Fruit fly (Drosophila melanogaster) whole organism, embryonic: Measurements from ENCODE around the gene Rich.

Source experiments
- Abd-B ChIP-seq: fragments of 200-800 bp; sonication (Bioruptor generic); optimal IDR thresholded peaks from 2 replicates; lab custom pipeline; 2018; ENCODE audit warnings: missing biosample characterization, mild to moderate bottlenecking, missing genetic modification characterization, moderate library complexity
- BtbVII ChIP-seq: fragments of 200-800 bp; sonication (Bioruptor generic); optimal IDR thresholded peaks from 3 replicates; lab custom pipeline; 2017; ENCODE audit warnings: missing biosample characterization, mild to moderate bottlenecking, missing genetic modification characterization
- CG10147 ChIP-seq: fragments of 200-800 bp; sonication (Bioruptor generic); optimal IDR thresholded peaks from 2 replicates; lab custom pipeline; 2019; ENCODE audit warnings: missing biosample characterization, mild to moderate bottlenecking, missing genetic modification characterization, moderate library complexity
- CG10366 ChIP-seq: fragments of 200-800 bp; sonication (Bioruptor generic); IDR thresholded peaks from 2 replicates; pipeline ENCODE4 v1.3.6; 2022; ENCODE audit warnings: missing biosample characterization, missing genetic modification characterization
- CG11695 ChIP-seq: fragments of 200-800 bp; sonication (Bioruptor generic); IDR thresholded peaks from 3 replicates; pipeline ENCODE4 v1.3.6; 2022; ENCODE audit warnings: missing biosample characterization, missing genetic modification characterization
- CG12104 ChIP-seq: fragments of 200-800 bp; sonication (Bioruptor generic); optimal IDR thresholded peaks from 3 replicates; lab custom pipeline; 2016; ENCODE audit warnings: missing biosample characterization, missing genetic modification characterization
- CG13296 ChIP-seq: fragments of 200-800 bp; sonication (Bioruptor generic); optimal IDR thresholded peaks from 3 replicates; lab custom pipeline; 2018; ENCODE audit warnings: missing biosample characterization, mild to moderate bottlenecking, missing genetic modification characterization
- CG14965 ChIP-seq: fragments of 200-800 bp; sonication (Bioruptor generic); optimal IDR thresholded peaks from 2 replicates; lab custom pipeline; 2016; ENCODE audit warnings: missing biosample characterization, missing genetic modification characterization, borderline replicate concordance
- CG1602 ChIP-seq: fragments of 200-800 bp; sonication (Bioruptor generic); optimal IDR thresholded peaks from 3 replicates; lab custom pipeline; 2016; ENCODE audit warnings: missing biosample characterization, missing genetic modification characterization
- CG17361 ChIP-seq: fragments of 200-800 bp; sonication (Bioruptor generic); IDR thresholded peaks from 3 replicates; pipeline ENCODE4 v1.3.6; 2022; ENCODE audit warnings: missing biosample characterization, missing genetic modification characterization
- CG1832 ChIP-seq: fragments of 200-800 bp; sonication (Bioruptor generic); optimal IDR thresholded peaks from 2 replicates; lab custom pipeline; 2017; ENCODE audit warnings: missing biosample characterization, mild to moderate bottlenecking, missing genetic modification characterization, inconsistent platforms
- CG30403 ChIP-seq: fragments of 200-800 bp; sonication (Bioruptor generic); optimal IDR thresholded peaks from 3 replicates; lab custom pipeline; 2016; ENCODE audit warnings: missing biosample characterization, missing genetic modification characterization
- CG3726 ChIP-seq: fragments of 200-800 bp; sonication (Bioruptor generic); IDR thresholded peaks from 3 replicates; pipeline ENCODE4, ENCODE4 v1.3.6; 2022; ENCODE audit warnings: missing biosample characterization, missing genetic modification characterization
- CG5245 ChIP-seq: fragments of 200-800 bp; sonication (Bioruptor generic); optimal IDR thresholded peaks from 3 replicates; lab custom pipeline; 2016; ENCODE audit warnings: missing biosample characterization, missing genetic modification characterization
- CG8089 ChIP-seq: fragments of 200-800 bp; sonication (Bioruptor generic); optimal IDR thresholded peaks from 3 replicates; lab custom pipeline; 2016; ENCODE audit warnings: missing biosample characterization, missing genetic modification characterization
- D19A ChIP-seq: fragments of 200-800 bp; optimal IDR thresholded peaks from 3 replicates; lab custom pipeline; 2019; ENCODE audit warnings: missing biosample characterization, mild to moderate bottlenecking, missing genetic modification characterization, moderate library complexity
- Doc2 ChIP-seq: fragments of 200-800 bp; sonication (Bioruptor generic); IDR thresholded peaks from 2 replicates; pipeline ENCODE4 v1.3.6; 2022; ENCODE audit warnings: missing biosample characterization, missing genetic modification characterization
- Doc3 ChIP-seq: fragments of 200-800 bp; sonication (Bioruptor generic); IDR thresholded peaks from 3 replicates; pipeline ENCODE4 v1.3.6; 2022; ENCODE audit warnings: missing biosample characterization, missing genetic modification characterization; ENCODE audit not compliant: partially characterized antibody
- Elba2 ChIP-seq: fragments of 200-800 bp; sonication (Bioruptor generic); optimal IDR thresholded peaks from 3 replicates; lab custom pipeline; 2016; ENCODE audit warnings: missing biosample characterization, missing genetic modification characterization
- GATAe ChIP-seq: fragments of 200-800 bp; sonication (Bioruptor generic); conservative IDR thresholded peaks from 2 replicates; pipeline ENCODE4 v1.3.6; 2022; ENCODE audit warnings: missing biosample characterization, missing genetic modification characterization
- HHEX ChIP-seq: fragments of 200-800 bp; sonication (Bioruptor generic); optimal IDR thresholded peaks from 3 replicates; lab custom pipeline; 2017; ENCODE audit warnings: missing biosample characterization, mild to moderate bottlenecking, missing genetic modification characterization, missing genetic modification reagents
- Hmr ChIP-seq: fragments of 200-800 bp; sonication (Bioruptor generic); optimal IDR thresholded peaks from 3 replicates; lab custom pipeline; 2017; ENCODE audit warnings: mild to moderate bottlenecking, missing biosample characterization, missing genetic modification reagents, missing genetic modification characterization
- Hr39 ChIP-seq: fragments of >200 bp; optimal IDR thresholded peaks from 2 replicates; lab custom pipeline; 2017
- Kr ChIP-seq: fragments of 200-800 bp; sonication (Bioruptor generic); optimal IDR thresholded peaks from 2 replicates; lab custom pipeline; 2017; ENCODE audit warnings: missing biosample characterization, mild to moderate bottlenecking, missing genetic modification characterization
- Med ChIP-seq: fragments of 200-800 bp; sonication (Bioruptor generic); peaks from one replicate; lab custom pipeline; 2016; ENCODE audit warnings: missing biosample characterization, missing genetic modification characterization, mild to moderate bottlenecking, inconsistent platforms, moderate library complexity
- Pdp1 ChIP-seq, 2 experiments: fragments of 200-800 bp; sonication (Bioruptor generic); optimal IDR thresholded peaks; 3 replicates each; lab custom pipeline; 2016; ENCODE audit warnings: missing biosample characterization in 2 of 2, missing genetic modification characterization in 2 of 2, mild to moderate bottlenecking in 1 of 2, moderate library complexity in 1 of 2
- Ptx1 ChIP-seq: fragments of 200-800 bp; sonication (Bioruptor generic); IDR thresholded peaks from 2 replicates; pipeline ENCODE4 v1.3.6; 2022; ENCODE audit warnings: missing biosample characterization, missing genetic modification characterization
- Scr ChIP-seq: fragments of 200-800 bp; sonication (Bioruptor generic); IDR thresholded peaks from 2 replicates; pipeline ENCODE4 v1.3.6; 2022; ENCODE audit warnings: missing biosample characterization, missing genetic modification characterization; ENCODE audit not compliant: partially characterized antibody
- Sry-δ ChIP-seq: fragments of 200-800 bp; sonication (Bioruptor generic); optimal IDR thresholded peaks from 2 replicates; lab custom pipeline; 2016; ENCODE audit warnings: missing biosample characterization, missing genetic modification characterization
- Xbp1 ChIP-seq: fragments of 200-800 bp; sonication (Bioruptor generic); optimal IDR thresholded peaks from 3 replicates; lab custom pipeline; 2016; ENCODE audit warnings: missing biosample characterization, mild to moderate bottlenecking, missing genetic modification characterization
- ato ChIP-seq: fragments of 200-800 bp; sonication (Bioruptor generic); IDR thresholded peaks from 2 replicates; pipeline ENCODE4 v1.3.6; 2022; ENCODE audit warnings: missing biosample characterization, missing genetic modification characterization; ENCODE audit not compliant: partially characterized antibody
- bbx ChIP-seq: fragments of 200-800 bp; sonication (Bioruptor generic); IDR thresholded peaks from 2 replicates; pipeline ENCODE4 v1.3.6; 2022; ENCODE audit warnings: missing biosample characterization, missing genetic modification characterization; ENCODE audit not compliant: partially characterized antibody
- bigmax ChIP-seq: fragments of 200-800 bp; sonication (Bioruptor generic); optimal IDR thresholded peaks from 2 replicates; lab custom pipeline; 2018; ENCODE audit warnings: missing biosample characterization, mild to moderate bottlenecking, missing genetic modification characterization
- dan ChIP-seq: fragments of 200-800 bp; sonication (Bioruptor generic); IDR thresholded peaks from 2 replicates; pipeline ENCODE4 v1.3.6; 2022; ENCODE audit warnings: missing biosample characterization, missing genetic modification characterization
- emc ChIP-seq: fragments of 200-800 bp; sonication (Bioruptor generic); optimal IDR thresholded peaks from 2 replicates; lab custom pipeline; 2016; ENCODE audit warnings: missing biosample characterization, missing genetic modification characterization
- eve ChIP-seq, 2 experiments: fragments of >200 bp; optimal IDR thresholded peaks; 2 replicates each; lab custom pipeline; 2017; ENCODE audit warnings: missing biosample characterization in 2 of 2, missing genetic modification characterization in 2 of 2
- exex ChIP-seq: fragments of 200-800 bp; sonication (Bioruptor generic); optimal IDR thresholded peaks from 4 replicates; lab custom pipeline; 2018; ENCODE audit warnings: missing biosample characterization, mild to moderate bottlenecking, missing genetic modification characterization, moderate library complexity
- grau ChIP-seq: fragments of 200-800 bp; optimal IDR thresholded peaks from 3 replicates; lab custom pipeline; 2019; ENCODE audit warnings: missing biosample characterization, mild to moderate bottlenecking, missing genetic modification characterization, moderate library complexity
- her ChIP-seq: fragments of 200-800 bp; sonication (Bioruptor generic); optimal IDR thresholded peaks from 2 replicates; lab custom pipeline; 2016; ENCODE audit warnings: missing biosample characterization, missing genetic modification characterization
- jumu ChIP-seq: fragments of 200-800 bp; sonication (Bioruptor generic); optimal IDR thresholded peaks from 3 replicates; lab custom pipeline; 2016; ENCODE audit warnings: missing biosample characterization, missing genetic modification characterization
- lola ChIP-seq, 3 experiments: fragments of >200 bp in 2 of 3; fragments of 200-800 bp in 1 of 3; sonication (Bioruptor generic) in 1 of 3; optimal IDR thresholded peaks; 2 replicates each; lab custom pipeline; 2017 to 2019; ENCODE audit warnings: missing biosample characterization in 3 of 3, missing genetic modification characterization in 3 of 3, mild to moderate bottlenecking in 1 of 3, moderate library complexity in 1 of 3
- mam ChIP-seq: fragments of 200-800 bp; sonication (Bioruptor generic); optimal IDR thresholded peaks from 3 replicates; lab custom pipeline; 2016; ENCODE audit warnings: missing biosample characterization, missing genetic modification characterization
- pb ChIP-seq: fragments of 200-800 bp; sonication (Bioruptor generic); optimal IDR thresholded peaks from 3 replicates; lab custom pipeline; 2016; ENCODE audit warnings: missing biosample characterization, missing genetic modification characterization
- pzg ChIP-seq: fragments of 200-800 bp; sonication (Bioruptor generic); optimal IDR thresholded peaks from 3 replicates; lab custom pipeline; 2018; ENCODE audit warnings: missing biosample characterization, mild to moderate bottlenecking, missing genetic modification characterization, moderate library complexity
- repo ChIP-seq: fragments of 200-800 bp; sonication (Bioruptor generic); optimal IDR thresholded peaks from 2 replicates; lab custom pipeline; 2016; ENCODE audit warnings: missing biosample characterization, missing genetic modification characterization
- sisA ChIP-seq: fragments of 200-800 bp; sonication (Bioruptor generic); IDR thresholded peaks from 2 replicates; pipeline ENCODE4 v1.3.6; 2022; ENCODE audit warnings: missing biosample characterization, missing genetic modification characterization
- sr ChIP-seq: fragments of 200-800 bp; sonication (Bioruptor generic); IDR thresholded peaks from 3 replicates; pipeline ENCODE4 v1.3.6; 2022; ENCODE audit warnings: missing biosample characterization, missing genetic modification characterization
- tio ChIP-seq: fragments of 200-800 bp; sonication (Bioruptor generic); optimal IDR thresholded peaks from 2 replicates; lab custom pipeline; 2017; ENCODE audit warnings: missing biosample characterization, missing genetic modification characterization, inconsistent platforms
- toy ChIP-seq: fragments of 200-800 bp; sonication (Bioruptor generic); IDR thresholded peaks from 2 replicates; pipeline ENCODE4 v1.3.6; 2022; ENCODE audit warnings: missing biosample characterization, missing genetic modification characterization
- vfl ChIP-seq: fragments of 200-800 bp; sonication (Bioruptor generic); optimal IDR thresholded peaks from 2 replicates; lab custom pipeline; 2016; ENCODE audit warnings: missing biosample characterization, missing genetic modification characterization
- wor ChIP-seq: fragments of 200-800 bp; sonication (Bioruptor generic); IDR thresholded peaks from 2 replicates; pipeline ENCODE4 v1.3.6; 2022; ENCODE audit warnings: missing biosample characterization, missing genetic modification characterization
- zfh2 ChIP-seq: fragments of 200-800 bp; sonication (Bioruptor generic); optimal IDR thresholded peaks from 2 replicates; lab custom pipeline; 2016; ENCODE audit warnings: missing biosample characterization, missing genetic modification characterization

Gene Rich

DNA sequence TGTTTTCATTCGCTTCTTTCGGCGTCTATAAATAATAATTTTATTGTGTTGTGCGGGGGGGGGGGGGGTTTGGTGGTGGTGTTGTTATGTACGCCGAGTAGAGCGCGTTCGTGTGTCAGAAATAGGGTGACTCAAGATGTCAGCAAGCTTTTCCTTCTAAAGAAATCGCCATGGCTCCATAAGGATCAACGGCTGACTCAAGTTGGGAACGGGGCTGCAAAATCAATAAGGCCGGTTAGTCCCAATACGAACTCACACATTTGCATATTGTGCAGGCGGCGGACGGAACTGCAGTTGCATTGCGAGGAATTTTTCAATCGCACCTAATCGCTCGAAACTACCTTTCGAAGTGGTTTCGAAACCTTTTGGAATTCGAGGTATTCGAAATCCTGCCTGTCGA, 13.9 kb upstream of the Rich start (continued):
- no peak for TF ChIP-seq toy
- TF ChIP-seq bigmax, result no peak
- no peak for TF ChIP-seq HHEX
- TF ChIP-seq zfh2 (GFP tag; lab: Kevin White, UChicago), result peak; percentile 11
- TF ChIP-seq CG13296 (GFP tag; lab: Kevin White, UChicago), result no peak
- TF ChIP-seq vfl, result no peak
- TF ChIP-seq her (GFP tag; lab: Kevin White, UChicago), result peak; percentile 3
- no peak for TF ChIP-seq pb (GFP tag; lab: Kevin White, UChicago)
- peak; percentile 53 for TF ChIP-seq grau (tag; lab: Kevin White, UChicago)
- TF ChIP-seq repo, result no peak
- TF ChIP-seq CG3726 (GFP tag; lab: Robert Waterston, UW), result no peak
- TF ChIP-seq jumu (GFP tag; lab: Kevin White, UChicago), result peak; percentile 11
- TF ChIP-seq ato (GFP tag; lab: Robert Waterston, UW), result no peak
- TF ChIP-seq CG10147, result peak; percentile 33
- no peak for TF ChIP-seq Elba2 (GFP tag; lab: Kevin White, UChicago)
- no peak for TF ChIP-seq GATAe (GFP tag; lab: Robert Waterston, UW)
- no peak for TF ChIP-seq CG8089 (GFP tag; lab: Kevin White, UChicago)
- TF ChIP-seq lola (GFP tag; optimal IDR thresholded peaks at IDR 0.05; lab: Kevin White, UChicago), result no peak
- no peak for TF ChIP-seq dan
- no peak for TF ChIP-seq Hmr
- TF ChIP-seq CG10366, result peak; percentile 51
- no peak for TF ChIP-seq CG14965 (GFP tag; lab: Kevin White, UChicago)
- peak; percentile 62; the same call in 2 of the 3 replicates for TF ChIP-seq CG11695 (GFP tag; lab: Robert Waterston, UW)
- TF ChIP-seq CG1602 (GFP tag; lab: Kevin White, UChicago), result no peak
- TF ChIP-seq Xbp1 (GFP tag; lab: Kevin White, UChicago), result peak; percentile 13
- no peak for TF ChIP-seq CG1832 (GFP tag; lab: Kevin White, UChicago)
- TF ChIP-seq Ptx1, result peak; percentile 59; the same call in 1 of the 2 replicates
- no peak for TF ChIP-seq Sry-δ (GFP tag; lab: Kevin White, UChicago)
- no peak for TF ChIP-seq eve (GFP tag; optimal IDR thresholded peaks at IDR 0.05; lab: Kevin White, UChicago)
- TF ChIP-seq CG5245 (GFP tag; lab: Kevin White, UChicago), result no peak
- peak; percentile 2 for TF ChIP-seq Abd-B (GFP tag; lab: Kevin White, UChicago)
- TF ChIP-seq exex (tag; lab: Kevin White, UChicago), result no peak
- TF ChIP-seq Pdp1 (GFP tag; optimal IDR thresholded peaks at IDR 0.05; lab: Kevin White, UChicago), result no peak
- TF ChIP-seq D19A (tag; lab: Kevin White, UChicago), result no peak
- peak; percentile 6 for TF ChIP-seq mam (GFP tag; lab: Kevin White, UChicago)
- TF ChIP-seq CG30403 (GFP tag; lab: Kevin White, UChicago), result no peak
- no peak for TF ChIP-seq CG12104 (GFP tag; lab: Kevin White, UChicago)
- TF ChIP-seq Kr (GFP tag; lab: Kevin White, UChicago), result no peak
- no peak for TF ChIP-seq BtbVII (GFP tag; lab: Kevin White, UChicago)
- TF ChIP-seq CG17361 (GFP tag; lab: Robert Waterston, UW), result 0 out of 3 replicates have a peak, but pooled peaks have one; percentile 29
- 0 out of 2 replicates have a peak, but pooled peaks have one; percentile 14 for TF ChIP-seq wor (GFP tag; lab: Robert Waterston, UW)
- TF ChIP-seq sr (GFP tag; lab: Robert Waterston, UW), result no peak
- TF ChIP-seq Doc3 (GFP tag; lab: Robert Waterston, UW), result no peak
- TF ChIP-seq Doc2, result no peak
- no peak for TF ChIP-seq tio
- peak; percentile 10; the same call in 1 of the 2 replicates for TF ChIP-seq sisA (GFP tag; lab: Robert Waterston, UW)
- no peak for TF ChIP-seq emc (GFP tag; lab: Kevin White, UChicago)
- TF ChIP-seq bbx (GFP tag; lab: Robert Waterston, UW), result no peak
- TF ChIP-seq Med (GFP tag; lab: Kevin White, UChicago), result peak; percentile 81
- no peak for TF ChIP-seq Hr39 (lab: Kevin White, UChicago)
- TF ChIP-seq Scr (GFP tag; lab: Robert Waterston, UW), result no peak
- no peak for TF ChIP-seq pzg
